Worm (Caenorhabditis elegans): ENCODE measurements around the gene F01G10.4.

- TF ChIP-seq saeg-2 (GFP tag; IDR thresholded peaks at IDR 0.05) = no peak
- TF ChIP-seq lin-13 (GFP tag; optimal IDR thresholded peaks at IDR 0.05) = no peak
- no peak for TF ChIP-seq fkh-10 (GFP tag; optimal IDR thresholded peaks at IDR 0.05)
- no peak for TF ChIP-seq unc-39 (tag; optimal IDR thresholded peaks at IDR 0.05)
These were observed 38.0 kb downstream of the F01G10.4 start, which contains the start of gene ptrg-1 for ce11 chrIV:10194345-10194744.

All from whole organism, L4 larva.